Worm (Caenorhabditis elegans): ENCODE measurements around the gene C03G6.17.

Gene C03G6.17

ce11 chrV:7415780-7416428 lies 35.0 kb upstream of the C03G6.17 start, which contains the start of gene F18E3.13 (continued):
- no peak for TF ChIP-seq gmeb-1 (tag; optimal IDR thresholded peaks at IDR 0.05)
- no peak for TF ChIP-seq ZK546.5 (tag; optimal IDR thresholded peaks at IDR 0.05)
- no peak for TF ChIP-seq ceh-16 (tag; optimal IDR thresholded peaks at IDR 0.05)
- peak; percentile 93 for TF ChIP-seq nhr-25 (tag; optimal IDR thresholded peaks at IDR 0.05)
- peak; percentile 7 to 63 for TF ChIP-seq mdl-1 (tag; optimal IDR thresholded peaks at IDR 0.05)
- TF ChIP-seq ztf-1 (GFP tag; conservative IDR thresholded peaks at IDR 0.05) = no peak
- no peak for TF ChIP-seq unc-62 (GFP tag; optimal IDR thresholded peaks at IDR 0.05)
- TF ChIP-seq sma-3 (GFP tag; optimal IDR thresholded peaks at IDR 0.05) = peak; percentile 94
- TF ChIP-seq crh-2 (tag; optimal IDR thresholded peaks at IDR 0.05) = no peak
- TF ChIP-seq lin-39 (tag; optimal IDR thresholded peaks at IDR 0.05) = no peak

ce11 chrV:7414909-7415308 lies 34.0 kb upstream of the C03G6.17 start, which contains the start of gene F18E3.12:
Gene F18E3.12 (plus strand): TSS chrV:7414985.
- TF ChIP-seq ama-1 (optimal IDR thresholded peaks at IDR 0.05) = peak; percentile 77
- no peak for TF ChIP-seq dmd-4 (tag; optimal IDR thresholded peaks at IDR 0.05)

ce11 chrV:7413107-7413774 lies 32.3 kb upstream of the C03G6.17 start, which contains the start of gene F18E3.11:
Gene F18E3.11 (plus strand): TSS chrV:7413482.
- no peak for TF ChIP-seq elt-3 (tag; optimal IDR thresholded peaks at IDR 0.05)
- no peak for TF ChIP-seq nhr-10 (tag; optimal IDR thresholded peaks at IDR 0.05)
- no peak for TF ChIP-seq ztf-1 (GFP tag; conservative IDR thresholded peaks at IDR 0.05)
- TF ChIP-seq sma-9 (GFP tag; optimal IDR thresholded peaks at IDR 0.05) = peak; percentile 84
- no peak for TF ChIP-seq sma-9 (tag; optimal IDR thresholded peaks at IDR 0.05)
- peak; percentile 49 for TF ChIP-seq sma-3 (GFP tag; optimal IDR thresholded peaks at IDR 0.05)
- no peak for TF ChIP-seq aly-2 (tag; optimal IDR thresholded peaks at IDR 0.05)
- TF ChIP-seq nhr-6 (tag; optimal IDR thresholded peaks at IDR 0.05) = peak; percentile 6
- peak; percentile 78 for TF ChIP-seq blmp-1 (tag; optimal IDR thresholded peaks at IDR 0.05; ENCODE audit: insufficient read depth)
- peak; percentile 80 for TF ChIP-seq nhr-21 (tag; optimal IDR thresholded peaks at IDR 0.05)
- TF ChIP-seq nhr-129 (tag; optimal IDR thresholded peaks at IDR 0.05) = peak; percentile 84
- TF ChIP-seq crh-2 (tag; optimal IDR thresholded peaks at IDR 0.05) = peak; percentile 9
- TF ChIP-seq ZK546.5 (tag; optimal IDR thresholded peaks at IDR 0.05) = no peak
- peak; percentile 85 for TF ChIP-seq nhr-25 (tag; optimal IDR thresholded peaks at IDR 0.05)
- no peak for TF ChIP-seq gmeb-1 (tag; optimal IDR thresholded peaks at IDR 0.05)
- peak; percentile 89 for TF ChIP-seq ama-1 (optimal IDR thresholded peaks at IDR 0.05)
- TF ChIP-seq Y55F3AM.14 (GFP tag; optimal IDR thresholded peaks at IDR 0.05) = no peak
- no peak for TF ChIP-seq mdl-1 (tag; optimal IDR thresholded peaks at IDR 0.05)

- no peak for TF ChIP-seq nhr-12 (tag; optimal IDR thresholded peaks at IDR 0.05)
- no peak for TF ChIP-seq blmp-1 (tag; optimal IDR thresholded peaks at IDR 0.05; ENCODE audit: insufficient read depth)
- TF ChIP-seq egl-27 (tag; optimal IDR thresholded peaks at IDR 0.05) = no peak
Observed at ce11 chrV:7411695-7412094, 30.8 kb upstream of the C03G6.17 start, which contains the start of gene str-41. Gene str-41 (plus strand): TSS chrV:7411995.

ce11 chrV:7409599-7409998 lies 28.7 kb upstream of the C03G6.17 start, which contains the start of gene R13D7.2:
Gene R13D7.2 (plus strand): TSS chrV:7409899.
- TF ChIP-seq nhr-77 (tag; optimal IDR thresholded peaks at IDR 0.05) = no peak
- no peak for TF ChIP-seq C34F6.9 (tag; optimal IDR thresholded peaks at IDR 0.05)
- no peak for TF ChIP-seq dmd-4 (tag; optimal IDR thresholded peaks at IDR 0.05)
- TF ChIP-seq unc-55 (GFP tag; optimal IDR thresholded peaks at IDR 0.05) = no peak
- TF ChIP-seq zag-1 (tag; optimal IDR thresholded peaks at IDR 0.05) = no peak
- TF ChIP-seq unc-62 (GFP tag; optimal IDR thresholded peaks at IDR 0.05) = no peak
- no peak for TF ChIP-seq lin-13 (GFP tag; optimal IDR thresholded peaks at IDR 0.05)
- no peak for TF ChIP-seq ztf-1 (GFP tag; conservative IDR thresholded peaks at IDR 0.05)
- no peak for TF ChIP-seq gmeb-1 (tag; optimal IDR thresholded peaks at IDR 0.05)
- no peak for TF ChIP-seq unc-39 (tag; optimal IDR thresholded peaks at IDR 0.05)
- no peak for TF ChIP-seq fos-1 (tag; optimal IDR thresholded peaks at IDR 0.05)
- no peak for TF ChIP-seq lin-39 (tag; optimal IDR thresholded peaks at IDR 0.05)
- TF ChIP-seq nhr-237 (tag; optimal IDR thresholded peaks at IDR 0.05) = no peak
- no peak for TF ChIP-seq R02D3.7 (tag; optimal IDR thresholded peaks at IDR 0.05)
- no peak for TF ChIP-seq elt-1 (tag; optimal IDR thresholded peaks at IDR 0.05)

Measured in whole organism, L2 larva.